Fruit fly (Drosophila melanogaster) whole organism, wandering third instar larva: ENCODE data around the gene Elovl7.

Experiments
- CG9705 ChIP-seq: fragments of 200-800 bp; sonication (Bioruptor generic); optimal IDR thresholded peaks from 2 replicates; lab custom pipeline; 2018; ENCODE audit warnings: missing biosample characterization, mild to moderate bottlenecking, missing genetic modification characterization
- CrebA ChIP-seq: fragments of 200-800 bp; sonication (Bioruptor generic); optimal IDR thresholded peaks from 2 replicates; lab custom pipeline; 2016; ENCODE audit warnings: missing biosample characterization, mild to moderate bottlenecking, missing genetic modification characterization, borderline replicate concordance
- Dfd ChIP-seq: fragments of >200 bp; optimal IDR thresholded peaks from 2 replicates; lab custom pipeline; 2017; ENCODE audit warnings: missing biosample characterization, missing genetic modification characterization
- Dif ChIP-seq: fragments of 200-275, 200-300 bp; sonication (Bioruptor generic); optimal IDR thresholded peaks from 2 replicates; lab custom pipeline; 2018; ENCODE audit warnings: missing biosample characterization, missing genetic modification characterization; ENCODE audit not compliant: partially characterized antibody
- Myc ChIP-seq: fragments of >200 bp; optimal IDR thresholded peaks from 2 replicates; lab custom pipeline; 2017
- OdsH ChIP-seq: fragments of 200-800 bp; sonication (Bioruptor generic); optimal IDR thresholded peaks from 2 replicates; lab custom pipeline; 2016; ENCODE audit warnings: missing biosample characterization, mild to moderate bottlenecking, missing genetic modification characterization
- br ChIP-seq: fragments of 200-800 bp; sonication (Bioruptor generic); optimal IDR thresholded peaks from 2 replicates; lab custom pipeline; 2016; ENCODE audit warnings: missing biosample characterization, missing genetic modification characterization
- lola ChIP-seq: fragments of >200 bp; optimal IDR thresholded peaks from 2 replicates; lab custom pipeline; 2017; ENCODE audit warnings: missing biosample characterization, missing genetic modification characterization
- pan ChIP-seq: fragments of >200 bp; optimal IDR thresholded peaks from 2 replicates; lab custom pipeline; 2017
- sv ChIP-seq: fragments of 200-800 bp; sonication (Bioruptor generic); optimal IDR thresholded peaks from 3 replicates; lab custom pipeline; 2016; ENCODE audit warnings: missing biosample characterization, missing genetic modification characterization
- tai ChIP-seq: sonication (Bioruptor generic); optimal IDR thresholded peaks from 2 replicates; lab custom pipeline; 2016; ENCODE audit warnings: missing biosample characterization, missing genetic modification characterization
- woc ChIP-seq: sonication (Bioruptor generic); optimal IDR thresholded peaks from 2 replicates; lab custom pipeline; 2016; ENCODE audit warnings: missing biosample characterization, mild to moderate bottlenecking, missing genetic modification characterization

DNA sequence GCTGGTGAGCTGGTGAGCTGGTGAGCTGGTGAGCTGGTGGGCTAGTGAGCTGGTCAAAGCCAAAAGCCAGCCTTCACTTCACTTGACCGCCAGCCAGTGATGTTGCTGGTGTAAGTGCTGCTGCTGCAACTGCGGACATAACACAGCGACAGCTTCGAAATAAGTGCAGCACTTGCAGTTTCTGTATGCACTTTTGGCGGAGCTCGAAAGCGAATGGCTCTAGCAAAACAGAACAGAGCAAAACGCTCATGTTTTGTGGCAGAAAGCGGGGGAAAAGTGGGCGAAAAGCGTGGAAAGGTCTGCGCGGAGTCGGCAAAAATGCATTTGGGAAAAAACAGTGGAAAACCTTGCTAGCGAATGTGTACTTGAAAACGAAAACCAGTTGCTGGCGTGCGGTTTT lies 1.0 kb downstream of the Elovl7 start:
- no peak for TF ChIP-seq Myc (lab: Kevin White, UChicago)
- TF ChIP-seq OdsH = no peak
- TF ChIP-seq woc (GFP tag; lab: Kevin White, UChicago) = no peak
- no peak for TF ChIP-seq sv (GFP tag; lab: Kevin White, UChicago)
- no peak for TF ChIP-seq br
- TF ChIP-seq Dif (GFP tag; lab: Kevin White, UChicago) = no peak
- no peak for TF ChIP-seq CG9705 (GFP tag; lab: Kevin White, UChicago)
- TF ChIP-seq pan = no peak
- no peak for TF ChIP-seq tai (GFP tag; lab: Kevin White, UChicago)
- TF ChIP-seq lola (GFP tag; lab: Kevin White, UChicago) = no peak
- no peak for TF ChIP-seq CrebA
- no peak for TF ChIP-seq Dfd (GFP tag; lab: Kevin White, UChicago)
